Fruit fly (Drosophila melanogaster) whole organism, embryonic: ENCODE data around the gene CG10747.
A peak's percentile ranks its signal among the peaks of the same experiment; 100 is the strongest.

Experiments
- Ada2b ChIP-seq: fragments of 200-800 bp; sonication (Bioruptor generic); IDR thresholded peaks from 2 replicates; pipeline ENCODE4 v1.3.6; 2022; ENCODE audit warnings: missing biosample characterization, missing genetic modification characterization
- CG10462 ChIP-seq: fragments of 200-800 bp; sonication (Bioruptor generic); optimal IDR thresholded peaks from 2 replicates; lab custom pipeline; 2016; ENCODE audit warnings: missing biosample characterization, missing genetic modification characterization
- CG10543 ChIP-seq: fragments of 200-800 bp; sonication (Bioruptor generic); optimal IDR thresholded peaks from 3 replicates; lab custom pipeline; 2017; ENCODE audit warnings: missing biosample characterization, mild to moderate bottlenecking, missing genetic modification characterization, moderate library complexity
- CG1233 ChIP-seq: fragments of 200-800 bp; sonication (Bioruptor generic); optimal IDR thresholded peaks from 4 replicates; lab custom pipeline; 2018; ENCODE audit warnings: missing biosample characterization, mild to moderate bottlenecking, missing genetic modification characterization
- CG14710 ChIP-seq: fragments of 200-800 bp; sonication (Bioruptor generic); optimal IDR thresholded peaks from 3 replicates; lab custom pipeline; 2019; ENCODE audit warnings: missing biosample characterization, mild to moderate bottlenecking, missing genetic modification characterization, moderate library complexity
- CG15601 ChIP-seq: fragments of 200-800 bp; sonication (Bioruptor generic); optimal IDR thresholded peaks from 3 replicates; lab custom pipeline; 2019; ENCODE audit warnings: missing biosample characterization, mild to moderate bottlenecking, missing genetic modification characterization, moderate library complexity
- CG2712 ChIP-seq: fragments of 200-800 bp; optimal IDR thresholded peaks from 3 replicates; lab custom pipeline; 2019; ENCODE audit warnings: missing biosample characterization, mild to moderate bottlenecking, missing genetic modification characterization, moderate library complexity
- CG31388 ChIP-seq: fragments of 200-800 bp; sonication (Bioruptor generic); optimal IDR thresholded peaks from 2 replicates; lab custom pipeline; 2016; ENCODE audit warnings: missing biosample characterization, missing genetic modification characterization
- CG3995 ChIP-seq: fragments of 200-800 bp; sonication (Bioruptor generic); optimal IDR thresholded peaks from 3 replicates; lab custom pipeline; 2016; ENCODE audit warnings: missing biosample characterization, missing genetic modification characterization
- CG4282 ChIP-seq: fragments of 200-800 bp; sonication (Bioruptor generic); optimal IDR thresholded peaks from 2 replicates; lab custom pipeline; 2016; ENCODE audit warnings: missing biosample characterization, missing genetic modification characterization
- CG4328 ChIP-seq: fragments of 200-800 bp; sonication (Bioruptor generic); optimal IDR thresholded peaks from 3 replicates; lab custom pipeline; 2017; ENCODE audit warnings: missing biosample characterization, missing genetic modification reagents, missing genetic modification characterization
- CG6254 ChIP-seq: fragments of 200-800 bp; sonication (Bioruptor generic); optimal IDR thresholded peaks from 3 replicates; lab custom pipeline; 2017; ENCODE audit warnings: mild to moderate bottlenecking, missing biosample characterization, missing genetic modification reagents, missing genetic modification characterization
- Dbx ChIP-seq: fragments of 200-800 bp; sonication (Bioruptor generic); IDR thresholded peaks from 3 replicates; pipeline ENCODE4 v1.3.6; 2022; ENCODE audit warnings: missing biosample characterization, missing genetic modification characterization
- Dek ChIP-seq: fragments of 200-800 bp; sonication (Bioruptor generic); optimal IDR thresholded peaks from 3 replicates; lab custom pipeline; 2019; ENCODE audit warnings: missing biosample characterization, mild to moderate bottlenecking, missing genetic modification characterization, moderate library complexity
- Drgx ChIP-seq: fragments of 200-800 bp; sonication (Bioruptor generic); IDR thresholded peaks from 2 replicates; pipeline ENCODE4 v1.3.6; 2022; ENCODE audit warnings: missing biosample characterization, missing genetic modification characterization
- Ets65A ChIP-seq: fragments of 200-800 bp; sonication (Bioruptor generic); peaks from one replicate; lab custom pipeline; 2016; ENCODE audit warnings: missing biosample characterization, missing genetic modification characterization
- Med ChIP-seq: fragments of 200-800 bp; sonication (Bioruptor generic); peaks from one replicate; lab custom pipeline; 2016; ENCODE audit warnings: missing biosample characterization, missing genetic modification characterization, mild to moderate bottlenecking, inconsistent platforms, moderate library complexity
- Meics ChIP-seq: fragments of 200-800 bp; sonication (Bioruptor generic); optimal IDR thresholded peaks from 2 replicates; lab custom pipeline; 2017; ENCODE audit warnings: missing biosample characterization, mild to moderate bottlenecking, missing genetic modification characterization
- Myb ChIP-seq: fragments of 200-800 bp; sonication (Bioruptor generic); optimal IDR thresholded peaks from 2 replicates; lab custom pipeline; 2016; ENCODE audit warnings: missing biosample characterization, missing genetic modification characterization
- Optix ChIP-seq: fragments of 200-800 bp; sonication (Bioruptor generic); IDR thresholded peaks from 3 replicates; pipeline ENCODE4 v1.3.6; 2022; ENCODE audit warnings: missing biosample characterization, missing genetic modification characterization
- Tbp ChIP-seq: fragments of >200 bp; optimal IDR thresholded peaks from 2 replicates; lab custom pipeline; 2018; ENCODE audit warnings: missing biosample characterization, missing genetic modification characterization
- ab ChIP-seq: fragments of 200-800 bp; sonication (Bioruptor generic); optimal IDR thresholded peaks from 2 replicates; lab custom pipeline; 2016; ENCODE audit warnings: missing biosample characterization, missing genetic modification characterization
- aop ChIP-seq: fragments of 200-800 bp; sonication (Bioruptor generic); IDR thresholded peaks from 2 replicates; pipeline ENCODE4 v1.3.6; 2022; ENCODE audit warnings: missing biosample characterization, missing genetic modification characterization
- ara ChIP-seq: fragments of 200-800 bp; sonication (Bioruptor generic); IDR thresholded peaks from 2 replicates; pipeline ENCODE4 v1.3.6; 2022; ENCODE audit warnings: missing biosample characterization, missing genetic modification characterization
- az2 ChIP-seq: fragments of 200-800 bp; sonication (Bioruptor generic); optimal IDR thresholded peaks from 3 replicates; lab custom pipeline; 2016; ENCODE audit warnings: missing biosample characterization, missing genetic modification characterization
- br ChIP-seq: fragments of >200 bp; optimal IDR thresholded peaks from 2 replicates; lab custom pipeline; 2017
- chinmo ChIP-seq: fragments of 200-800 bp; sonication (Bioruptor generic); IDR thresholded peaks from 4 replicates; pipeline ENCODE4 v1.3.6; 2022; ENCODE audit warnings: missing biosample characterization, missing genetic modification characterization; ENCODE audit not compliant: partially characterized antibody
- croc ChIP-seq: fragments of 200-800 bp; sonication (Bioruptor generic); conservative IDR thresholded peaks from 3 replicates; pipeline ENCODE4 v1.3.6; 2022; ENCODE audit warnings: missing biosample characterization, missing genetic modification characterization
- dysf ChIP-seq: fragments of 200-800 bp; sonication (Bioruptor generic); IDR thresholded peaks from 3 replicates; pipeline ENCODE4 v1.3.6; 2022; ENCODE audit warnings: missing biosample characterization, missing genetic modification characterization
- ems ChIP-seq: fragments of 200-800 bp; sonication (Bioruptor generic); optimal IDR thresholded peaks from 3 replicates; lab custom pipeline; 2016; ENCODE audit warnings: missing biosample characterization, missing genetic modification characterization
- exex ChIP-seq: fragments of 200-800 bp; sonication (Bioruptor generic); optimal IDR thresholded peaks from 4 replicates; lab custom pipeline; 2018; ENCODE audit warnings: missing biosample characterization, mild to moderate bottlenecking, missing genetic modification characterization, moderate library complexity
- gcm ChIP-seq: fragments of 200-800 bp; sonication (Bioruptor generic); optimal IDR thresholded peaks from 2 replicates; lab custom pipeline; 2019; ENCODE audit warnings: missing biosample characterization, mild to moderate bottlenecking, missing genetic modification characterization, moderate library complexity
- grau ChIP-seq: fragments of 200-800 bp; optimal IDR thresholded peaks from 3 replicates; lab custom pipeline; 2019; ENCODE audit warnings: missing biosample characterization, mild to moderate bottlenecking, missing genetic modification characterization, moderate library complexity
- jing ChIP-seq: fragments of 200-800 bp; sonication (Bioruptor generic); optimal IDR thresholded peaks from 2 replicates; lab custom pipeline; 2018; ENCODE audit warnings: missing biosample characterization, mild to moderate bottlenecking, missing genetic modification characterization
- kay ChIP-seq: fragments of 200-800 bp; sonication (Bioruptor generic); optimal IDR thresholded peaks from 2 replicates; lab custom pipeline; 2016; ENCODE audit warnings: missing biosample characterization, missing genetic modification characterization
- lab ChIP-seq: fragments of 200-800 bp; sonication (Bioruptor generic); optimal IDR thresholded peaks from 3 replicates; lab custom pipeline; 2017; ENCODE audit warnings: missing biosample characterization, missing genetic modification characterization, mild to moderate bottlenecking, moderate library complexity, missing genetic modification reagents
- lola ChIP-seq, 3 experiments: fragments of >200 bp in 2 of 3; fragments of 200-800 bp in 1 of 3; sonication (Bioruptor generic) in 1 of 3; optimal IDR thresholded peaks; 2 replicates each; lab custom pipeline; 2017 to 2019; ENCODE audit warnings: missing biosample characterization in 3 of 3, missing genetic modification characterization in 3 of 3, mild to moderate bottlenecking in 1 of 3, moderate library complexity in 1 of 3
- mirr ChIP-seq: fragments of 200-800 bp; sonication (Bioruptor generic); optimal IDR thresholded peaks from 3 replicates; lab custom pipeline; 2018; ENCODE audit warnings: missing biosample characterization, mild to moderate bottlenecking, missing genetic modification characterization
- pb ChIP-seq: fragments of 200-800 bp; sonication (Bioruptor generic); optimal IDR thresholded peaks from 3 replicates; lab custom pipeline; 2016; ENCODE audit warnings: missing biosample characterization, missing genetic modification characterization
- rib ChIP-seq: fragments of 200-800 bp; sonication (Bioruptor generic); IDR thresholded peaks from 2 replicates; pipeline ENCODE4 v1.3.6; 2022; ENCODE audit warnings: missing biosample characterization, missing genetic modification characterization
- slbo ChIP-seq: fragments of 200-800 bp; sonication (Bioruptor generic); IDR thresholded peaks from 2 replicates; pipeline ENCODE4 v1.3.6; 2022; ENCODE audit warnings: missing biosample characterization, missing genetic modification characterization
- twi ChIP-seq: fragments of 200-800 bp; optimal IDR thresholded peaks from 2 replicates; lab custom pipeline; 2019; ENCODE audit warnings: missing biosample characterization, mild to moderate bottlenecking, missing genetic modification characterization, moderate library complexity
- yki ChIP-seq: fragments of >200 bp; optimal IDR thresholded peaks from 3 replicates; lab custom pipeline; 2018

The CG10747 gene

DNA sequence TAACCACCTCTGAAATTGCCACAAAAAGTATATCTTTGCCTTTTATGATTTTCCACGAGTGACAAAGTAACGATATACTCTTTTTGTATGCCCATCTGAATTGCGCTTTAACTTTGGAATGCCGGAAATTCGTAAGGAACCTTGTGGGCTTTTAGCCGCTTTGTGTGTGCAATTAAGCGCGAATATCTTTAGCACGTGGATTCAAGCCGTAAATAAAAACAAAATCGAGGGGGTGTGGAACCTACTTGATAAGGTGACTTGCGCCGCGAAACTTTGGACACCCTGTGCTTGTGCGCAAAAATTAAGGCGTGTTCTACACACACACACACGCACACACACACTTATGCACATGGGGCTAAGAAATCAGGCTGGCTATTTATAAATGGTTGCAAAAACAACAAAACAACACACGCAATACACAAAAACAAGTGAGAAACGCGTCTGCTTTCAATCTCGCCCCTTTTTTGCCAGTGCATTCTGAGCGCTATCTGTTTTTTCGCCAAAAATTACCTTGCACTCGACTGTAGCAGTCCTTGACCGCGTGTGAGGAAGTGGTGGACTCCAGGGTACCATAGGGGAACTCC lies 7.0 kb downstream of the CG10747 start (continued):
- TF ChIP-seq aop (GFP tag; lab: Robert Waterston, UW) (no peak), CG4282 (no peak), dysf (no peak), Ada2b (GFP tag; lab: Robert Waterston, UW) (peak; percentile 8; the same call in 1 of the 2 replicates), Optix (0 out of 3 replicates have a peak, but pooled peaks have one; percentile 14), CG31388 (GFP tag; lab: Kevin White, UChicago) (no peak), jing (GFP tag; lab: Kevin White, UChicago) (no peak), Med (peak; percentile 50), rib (no peak), ab (no peak), Dbx (GFP tag; lab: Robert Waterston, UW) (0 out of 3 replicates have a peak, but pooled peaks have one; percentile 12), lab (GFP tag; lab: Kevin White, UChicago) (peak; percentile 12), Tbp (GFP tag; lab: Kevin White, UChicago) (no peak), croc (GFP tag; lab: Robert Waterston, UW) (no peak), Dek (no peak), gcm (GFP tag; lab: Kevin White, UChicago) (no peak), Drgx (GFP tag; lab: Robert Waterston, UW) (0 out of 2 replicates have a peak, but pooled peaks have one; percentile 26), ems (no peak), mirr (GFP tag; lab: Kevin White, UChicago) (no peak), kay (GFP tag; lab: Kevin White, UChicago) (no peak), twi (tag; lab: Kevin White, UChicago) (no peak), br (lab: Kevin White, UChicago) (no peak), az2 (GFP tag; lab: Kevin White, UChicago) (no peak), CG14710 (no peak), grau (tag; lab: Kevin White, UChicago) (no peak), CG3995 (peak; percentile 49), yki (lab: Kevin White, UChicago) (no peak), CG1233 (no peak), CG10462 (GFP tag; lab: Kevin White, UChicago) (no peak), CG15601 (tag; lab: Kevin White, UChicago) (no peak), CG6254 (peak; percentile 59), slbo (GFP tag; lab: Robert Waterston, UW) (no peak), pb (GFP tag; lab: Kevin White, UChicago) (no peak), CG4328 (GFP tag; lab: Kevin White, UChicago) (no peak), ara (GFP tag; lab: Robert Waterston, UW) (no peak), chinmo (GFP tag; lab: Robert Waterston, UW) (0 out of 4 replicates have a peak, but pooled peaks have one; percentile 55), exex (tag; lab: Kevin White, UChicago) (no peak), CG2712 (tag; lab: Kevin White, UChicago) (no peak), Myb (no peak), CG10543 (GFP tag; lab: Kevin White, UChicago) (no peak), Ets65A (GFP tag; lab: Kevin White, UChicago) (peak; percentile 84), lola (GFP tag; optimal IDR thresholded peaks at IDR 0.05; lab: Kevin White, UChicago) (no peak), Meics (GFP tag; lab: Kevin White, UChicago) (peak; percentile 66)
